Fruit fly (Drosophila melanogaster): Measurements from ENCODE around the gene CG32815.

CG32815 gene

dm6 chrX:908763-909497, 23.3 kb upstream of the CG32815 start:
- TF ChIP-seq ovo (GFP tag; optimal IDR thresholded peaks at IDR 0.05): peak; percentile 32
- TF ChIP-seq CG14711 (tag; optimal IDR thresholded peaks at IDR 0.05): no peak
- TF ChIP-seq cic (GFP tag; optimal IDR thresholded peaks at IDR 0.05): no peak
- TF ChIP-seq CG12768 (GFP tag; optimal IDR thresholded peaks at IDR 0.05): peak; percentile 0
- TF ChIP-seq CG5204 (GFP tag; optimal IDR thresholded peaks at IDR 0.05): no peak
- TF ChIP-seq toe (GFP tag; optimal IDR thresholded peaks at IDR 0.05): no peak
- no peak for TF ChIP-seq CG7101 (tag; optimal IDR thresholded peaks at IDR 0.05)
- TF ChIP-seq pad (GFP tag; optimal IDR thresholded peaks at IDR 0.05): peak; percentile 23
- peak; percentile 7 for TF ChIP-seq bab1 (GFP tag; optimal IDR thresholded peaks at IDR 0.05)
- TF ChIP-seq cnc (optimal IDR thresholded peaks at IDR 0.05): no peak
- TF ChIP-seq kay (GFP tag; ENCODE audit: borderline replicate concordance): peak; percentile 46

dm6 chrX:921359-921758, 10.9 kb upstream of the CG32815 start:
- TF ChIP-seq CG5204 (GFP tag; optimal IDR thresholded peaks at IDR 0.05): no peak
- TF ChIP-seq cic (GFP tag; optimal IDR thresholded peaks at IDR 0.05): no peak
- no peak for TF ChIP-seq CG33017 (tag; optimal IDR thresholded peaks at IDR 0.05)
- TF ChIP-seq CG7101 (tag; optimal IDR thresholded peaks at IDR 0.05): no peak
- no peak for TF ChIP-seq bab1 (GFP tag; optimal IDR thresholded peaks at IDR 0.05)
- TF ChIP-seq toe (GFP tag; optimal IDR thresholded peaks at IDR 0.05): no peak

dm6 chrX:927209-927862, 4.9 kb upstream of the CG32815 start, which contains the start of gene Lztr1:
Gene Lztr1, minus strand, starts transcription at chrX:927582.
- TF ChIP-seq cic (GFP tag; optimal IDR thresholded peaks at IDR 0.05): no peak
- TF ChIP-seq ovo (GFP tag; optimal IDR thresholded peaks at IDR 0.05): peak; percentile 94
- no peak for TF ChIP-seq tj (GFP tag; optimal IDR thresholded peaks at IDR 0.05)
- no peak for TF ChIP-seq Mnt (GFP tag; optimal IDR thresholded peaks at IDR 0.05)

dm6 chrX:927863-928257, 4.4 kb upstream of the CG32815 start, which contains the start of the genes CG43867 and MED22:
Gene CG43867, minus strand, starts transcription at chrX:927975.
Gene MED22, plus strand, starts transcription at chrX:928139.
- TF ChIP-seq toe (GFP tag; optimal IDR thresholded peaks at IDR 0.05) (no peak), CG7045 (GFP tag; optimal IDR thresholded peaks at IDR 0.05) (no peak), ovo (GFP tag; optimal IDR thresholded peaks at IDR 0.05) (no peak), kay (GFP tag; ENCODE audit: borderline replicate concordance) (no peak), Clk (GFP tag; optimal IDR thresholded peaks at IDR 0.05) (no peak), cnc (optimal IDR thresholded peaks at IDR 0.05) (no peak), CG11617 (GFP tag; optimal IDR thresholded peaks at IDR 0.05) (no peak), tj (GFP tag; optimal IDR thresholded peaks at IDR 0.05) (no peak), bab1 (GFP tag; optimal IDR thresholded peaks at IDR 0.05) (no peak), CG33017 (tag; optimal IDR thresholded peaks at IDR 0.05) (no peak), CG12768 (GFP tag; optimal IDR thresholded peaks at IDR 0.05) (no peak), CG14711 (tag; optimal IDR thresholded peaks at IDR 0.05) (no peak), Crg-1 (GFP tag; optimal IDR thresholded peaks at IDR 0.05) (no peak), CG5204 (GFP tag; optimal IDR thresholded peaks at IDR 0.05) (no peak), cic (GFP tag; optimal IDR thresholded peaks at IDR 0.05) (no peak), CG1620 (GFP tag; optimal IDR thresholded peaks at IDR 0.05) (no peak), pad (GFP tag; optimal IDR thresholded peaks at IDR 0.05) (no peak), CG7101 (tag; optimal IDR thresholded peaks at IDR 0.05) (no peak), Hr96 (GFP tag; optimal IDR thresholded peaks at IDR 0.05) (no peak)

- no peak for TF ChIP-seq Mnt (GFP tag; optimal IDR thresholded peaks at IDR 0.05)
- TF ChIP-seq pad (GFP tag; optimal IDR thresholded peaks at IDR 0.05): no peak
- TF ChIP-seq CG14711 (tag; optimal IDR thresholded peaks at IDR 0.05): no peak
- TF ChIP-seq kay (GFP tag; ENCODE audit: borderline replicate concordance): no peak
- no peak for TF ChIP-seq Clk (GFP tag; optimal IDR thresholded peaks at IDR 0.05)
- no peak for TF ChIP-seq tj (GFP tag; optimal IDR thresholded peaks at IDR 0.05)
- no peak for TF ChIP-seq Crg-1 (GFP tag; optimal IDR thresholded peaks at IDR 0.05)
- no peak for TF ChIP-seq CG12768 (GFP tag; optimal IDR thresholded peaks at IDR 0.05)
These were observed 2.0 kb upstream of the CG32815 start, which contains the start of gene CG3708 for dm6 chrX:930048-930800. Gene CG3708, minus strand, starts transcription at chrX:930098.

dm6 chrX:932859-933258, 593 bp downstream of the CG32815 start:
- no peak for TF ChIP-seq CG12768 (GFP tag; optimal IDR thresholded peaks at IDR 0.05)
- no peak for TF ChIP-seq CG7045 (GFP tag; optimal IDR thresholded peaks at IDR 0.05)
- no peak for TF ChIP-seq toe (GFP tag; optimal IDR thresholded peaks at IDR 0.05)
- TF ChIP-seq cnc (optimal IDR thresholded peaks at IDR 0.05): no peak
- TF ChIP-seq CG5204 (GFP tag; optimal IDR thresholded peaks at IDR 0.05): no peak
- TF ChIP-seq Hr96 (GFP tag; optimal IDR thresholded peaks at IDR 0.05): no peak
- TF ChIP-seq CG11617 (GFP tag; optimal IDR thresholded peaks at IDR 0.05): no peak
- no peak for TF ChIP-seq CG1620 (GFP tag; optimal IDR thresholded peaks at IDR 0.05)
